Worm (Caenorhabditis elegans) whole organism, L2 larva: ENCODE data around the gene lmp-2.

Experiments used
- fos-1 ChIP-seq: fragments of 150-350 bp; optimal IDR thresholded peaks from 2 replicates; lab custom pipeline; 2014; ENCODE audit warnings: missing biosample characterization, missing genetic modification characterization
- lin-11 ChIP-seq: fragments of 150-350 bp; sonication (generic microtip); optimal IDR thresholded peaks from 2 replicates; lab custom pipeline; 2014; ENCODE audit warnings: missing biosample characterization, missing genetic modification characterization, inconsistent platforms, mixed read lengths
- lin-39 ChIP-seq: fragments of 150-350 bp; optimal IDR thresholded peaks from 2 replicates; lab custom pipeline; 2014; ENCODE audit warnings: missing biosample characterization, missing genetic modification reagents, missing genetic modification characterization
- sma-3 ChIP-seq: sonication (generic microtip); optimal IDR thresholded peaks from 2 replicates; lab custom pipeline; 2016; ENCODE audit warnings: missing genetic modification reagents, missing genetic modification characterization, missing compliant biosample characterization
- sma-9 ChIP-seq, 2 experiments: fragments of 150-350 bp in 1 of 2; sonication (generic microtip) in 1 of 2; optimal IDR thresholded peaks; 2 replicates each; lab custom pipeline; 2014 to 2016; ENCODE audit warnings: missing genetic modification characterization in 2 of 2, mild to moderate bottlenecking in 1 of 2, missing biosample characterization in 1 of 2, missing compliant biosample characterization in 1 of 2, missing genetic modification reagents in 1 of 2, moderate library complexity in 1 of 2
- ztf-4 ChIP-seq: fragments of 150-350 bp; optimal IDR thresholded peaks from 2 replicates; lab custom pipeline; 2014; ENCODE audit warnings: missing biosample characterization, missing genetic modification characterization

ce11 chrX:1120326-1120725, 5.1 kb upstream of the lmp-2 start:
- TF ChIP-seq sma-3 (GFP tag; lab: Kevin White, UChicago) = no peak
- TF ChIP-seq fos-1 (tag; lab: Kevin White, UChicago) = no peak
- TF ChIP-seq lin-39 (tag; lab: Kevin White, UChicago) = no peak
- peak; percentile 15 for TF ChIP-seq sma-9 (GFP tag; optimal IDR thresholded peaks at IDR 0.05; lab: Kevin White, UChicago)
- TF ChIP-seq sma-9 (tag; optimal IDR thresholded peaks at IDR 0.05; lab: Kevin White, UChicago) = no peak
- no peak for TF ChIP-seq lin-11 (tag; lab: Kevin White, UChicago)
- TF ChIP-seq ztf-4 (tag; lab: Kevin White, UChicago) = no peak
